Worm (Caenorhabditis elegans) whole organism, midembryonic: ENCODE data around the gene oac-42.

Experiments
- med-1 ChIP-seq: sonication (generic microtip); optimal IDR thresholded peaks from 2 replicates; lab custom pipeline; 2017; ENCODE audit warnings: missing genetic modification characterization, mild to moderate bottlenecking, missing compliant biosample characterization, antibody characterized with exemption, missing genetic modification reagents; ENCODE audit not compliant: insufficient read depth
- ztf-29 ChIP-seq: fragments of 200-800 bp; sonication (Bioruptor generic); IDR thresholded peaks from 2 replicates; pipeline ENCODE4 v1.3.6; 2022; ENCODE audit warnings: missing genetic modification reagents, missing genetic modification characterization, missing compliant biosample characterization

DNA sequence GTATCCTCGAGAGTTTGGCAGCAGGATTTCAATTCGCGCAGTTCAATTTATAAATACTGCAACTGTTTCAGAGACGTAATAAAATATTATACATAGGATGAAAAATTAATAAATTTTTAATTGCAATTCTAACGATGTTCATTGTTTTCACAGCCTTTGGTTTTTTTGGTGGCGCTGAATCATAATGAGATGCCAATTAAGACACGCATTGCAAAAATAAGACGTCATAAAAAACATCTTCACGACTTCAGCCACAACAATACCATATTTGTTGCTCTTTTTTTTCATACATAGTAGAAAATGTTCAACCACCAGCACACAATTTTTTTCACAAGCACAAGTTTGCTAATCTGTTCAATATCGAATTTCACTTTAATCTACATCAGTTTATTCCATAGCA lies 12.3 kb downstream of the oac-42 start, which contains the start of gene str-56:
- TF ChIP-seq med-1 (GFP tag; lab: Kevin White, UChicago) = no peak
- no peak for TF ChIP-seq ztf-29 (GFP tag; lab: Robert Waterston, UW)
